Worm (Caenorhabditis elegans) whole organism, L1 larva: ENCODE measurements around the gene skr-20.

Experiments
- aha-1 ChIP-seq: fragments of 150-350 bp; optimal IDR thresholded peaks from 2 replicates; lab custom pipeline; 2014; ENCODE audit warnings: missing biosample characterization, missing genetic modification characterization
- aly-2 ChIP-seq: fragments of 150-350 bp; optimal IDR thresholded peaks from 2 replicates; lab custom pipeline; 2014; ENCODE audit warnings: missing biosample characterization, missing genetic modification characterization
- efl-3 ChIP-seq: fragments of 200-800 bp; sonication (Bioruptor generic); optimal IDR thresholded peaks from 2 replicates; lab custom pipeline; 2018; ENCODE audit warnings: mild to moderate bottlenecking, missing genetic modification characterization, missing compliant biosample characterization
- elt-2 ChIP-seq: sonication (generic microtip); optimal IDR thresholded peaks from 2 replicates; lab custom pipeline; 2016; ENCODE audit warnings: missing genetic modification characterization, mild to moderate bottlenecking, inconsistent platforms, missing compliant biosample characterization, missing genetic modification reagents
- fos-1 ChIP-seq: fragments of 150-350 bp; optimal IDR thresholded peaks from 2 replicates; lab custom pipeline; 2014; ENCODE audit warnings: missing biosample characterization, missing genetic modification characterization
- hpl-2 ChIP-seq: fragments of 150-350 bp; optimal IDR thresholded peaks from 2 replicates; lab custom pipeline; 2014; ENCODE audit warnings: missing biosample characterization, missing genetic modification reagents, missing genetic modification characterization
- lin-35 ChIP-seq, 2 experiments: fragments of 150-350 bp; optimal IDR thresholded peaks; 2 replicates each; lab custom pipeline; 2014; ENCODE audit warnings: missing biosample characterization in 2 of 2, missing genetic modification characterization in 2 of 2, missing genetic modification reagents in 2 of 2
- lir-3 ChIP-seq: sonication (generic microtip); optimal IDR thresholded peaks from 2 replicates; lab custom pipeline; 2016; ENCODE audit warnings: mild to moderate bottlenecking, missing genetic modification characterization, moderate library complexity, missing compliant biosample characterization; ENCODE audit not compliant: poor library complexity
- mdl-1 ChIP-seq, 2 experiments: fragments of 150-350 bp; optimal IDR thresholded peaks; 2 replicates each; lab custom pipeline; 2014 to 2017; ENCODE audit warnings: missing biosample characterization in 2 of 2, missing genetic modification characterization in 2 of 2, inconsistent platforms in 1 of 2
- pag-3 ChIP-seq: sonication (generic microtip); optimal IDR thresholded peaks from 2 replicates; lab custom pipeline; 2017; ENCODE audit warnings: missing genetic modification characterization, mild to moderate bottlenecking, missing compliant biosample characterization, antibody characterized with exemption, borderline replicate concordance; ENCODE audit not compliant: insufficient read depth
- skn-1 ChIP-seq: fragments of 150-350 bp; optimal IDR thresholded peaks from 2 replicates; lab custom pipeline; 2014; ENCODE audit warnings: missing biosample characterization, missing genetic modification characterization
- snpc-4 ChIP-seq: fragments of 150-350 bp; optimal IDR thresholded peaks from 2 replicates; lab custom pipeline; 2014; ENCODE audit warnings: missing biosample characterization, missing genetic modification characterization
- sptf-1 ChIP-seq: fragments of 150-350 bp; optimal IDR thresholded peaks from 2 replicates; lab custom pipeline; 2014; ENCODE audit warnings: missing biosample characterization, missing genetic modification characterization

ce11 chrX:13264550-13264949 lies 41.2 kb upstream of the skr-20 start:
- TF ChIP-seq sptf-1 (no peak), mdl-1 (tag; optimal IDR thresholded peaks at IDR 0.05; lab: Kevin White, UChicago) (peak in 1 of 2 experiments; percentile 44), fos-1 (tag; lab: Kevin White, UChicago) (peak; percentile 43), skn-1 (tag; lab: Kevin White, UChicago) (peak; percentile 37), aha-1 (no peak), lin-35 (GFP tag; optimal IDR thresholded peaks at IDR 0.05; lab: Kevin White, UChicago) (peak in 1 of 2 experiments; percentile 50), snpc-4 (tag; lab: Kevin White, UChicago) (no peak), pag-3 (tag; lab: Kevin White, UChicago) (no peak), efl-3 (no peak), elt-2 (no peak), hpl-2 (GFP tag; lab: Kevin White, UChicago) (no peak), lir-3 (tag; lab: Kevin White, UChicago) (peak; percentile 20), aly-2 (no peak)
